Worm (Caenorhabditis elegans) whole organism, L2 larva: ENCODE data around the gene E02H4.5.

Experiments
- C34F6.9 ChIP-seq: fragments of 150-350 bp; optimal IDR thresholded peaks from 2 replicates; lab custom pipeline; 2014; ENCODE audit warnings: missing biosample characterization, missing genetic modification characterization
- Y55F3AM.14 ChIP-seq: fragments of 200-800 bp; sonication (Bioruptor generic); optimal IDR thresholded peaks from 2 replicates; lab custom pipeline; 2018; ENCODE audit warnings: mild to moderate bottlenecking, missing genetic modification characterization, missing compliant biosample characterization
- ZK546.5 ChIP-seq: sonication (generic microtip); optimal IDR thresholded peaks from 2 replicates; lab custom pipeline; 2017; ENCODE audit warnings: missing biosample characterization, missing genetic modification characterization
- alr-1 ChIP-seq: fragments of 150-350 bp; optimal IDR thresholded peaks from 2 replicates; lab custom pipeline; 2014; ENCODE audit warnings: missing biosample characterization, missing genetic modification characterization
- aly-2 ChIP-seq: fragments of 150-350 bp; optimal IDR thresholded peaks from 2 replicates; lab custom pipeline; 2014; ENCODE audit warnings: missing biosample characterization, missing genetic modification characterization
- blmp-1 ChIP-seq: sonication (generic microtip); optimal IDR thresholded peaks from 2 replicates; lab custom pipeline; 2017; ENCODE audit warnings: missing genetic modification characterization, mild to moderate bottlenecking, missing compliant biosample characterization, antibody characterized with exemption, moderate library complexity; ENCODE audit not compliant: insufficient read depth
- ceh-16 ChIP-seq: fragments of 150-350 bp; optimal IDR thresholded peaks from 2 replicates; lab custom pipeline; 2014; ENCODE audit warnings: missing biosample characterization, missing genetic modification characterization
- ceh-82 ChIP-seq: fragments of 150-350 bp; optimal IDR thresholded peaks from 2 replicates; lab custom pipeline; 2014; ENCODE audit warnings: missing biosample characterization, missing genetic modification characterization
- crh-2 ChIP-seq: sonication (generic microtip); optimal IDR thresholded peaks from 2 replicates; lab custom pipeline; 2017; ENCODE audit warnings: missing biosample characterization, missing genetic modification characterization
- dmd-4 ChIP-seq: sonication (generic microtip); optimal IDR thresholded peaks from 2 replicates; lab custom pipeline; 2017; ENCODE audit warnings: missing biosample characterization, missing genetic modification characterization
- elt-1 ChIP-seq: fragments of 150-350 bp; optimal IDR thresholded peaks from 2 replicates; lab custom pipeline; 2014; ENCODE audit warnings: missing biosample characterization, missing genetic modification characterization
- elt-3 ChIP-seq: sonication (generic microtip); optimal IDR thresholded peaks from 2 replicates; lab custom pipeline; 2017; ENCODE audit warnings: missing biosample characterization, missing genetic modification characterization
- fos-1 ChIP-seq: fragments of 150-350 bp; optimal IDR thresholded peaks from 2 replicates; lab custom pipeline; 2014; ENCODE audit warnings: missing biosample characterization, missing genetic modification characterization
- gmeb-1 ChIP-seq: fragments of 150-350 bp; optimal IDR thresholded peaks from 2 replicates; lab custom pipeline; 2014; ENCODE audit warnings: missing biosample characterization, missing genetic modification characterization
- lin-13 ChIP-seq: fragments of 150-350 bp; optimal IDR thresholded peaks from 2 replicates; lab custom pipeline; 2014; ENCODE audit warnings: missing biosample characterization, missing genetic modification reagents, missing genetic modification characterization
- mab-5 ChIP-seq: fragments of 150-350 bp; optimal IDR thresholded peaks from 2 replicates; lab custom pipeline; 2014; ENCODE audit warnings: missing biosample characterization, missing genetic modification characterization
- mdl-1 ChIP-seq, 2 experiments: fragments of 150-350 bp in 1 of 2; sonication (generic microtip) in 1 of 2; optimal IDR thresholded peaks; 2 replicates each; lab custom pipeline; 2017; ENCODE audit warnings: missing biosample characterization in 2 of 2, missing genetic modification characterization in 2 of 2
- nhr-10 ChIP-seq: sonication (generic microtip); optimal IDR thresholded peaks from 2 replicates; lab custom pipeline; 2017; ENCODE audit warnings: missing biosample characterization, missing genetic modification characterization
- nhr-12 ChIP-seq: fragments of 150-350 bp; optimal IDR thresholded peaks from 2 replicates; lab custom pipeline; 2014; ENCODE audit warnings: missing biosample characterization, missing genetic modification characterization
- nhr-129 ChIP-seq: fragments of 150-350 bp; optimal IDR thresholded peaks from 2 replicates; lab custom pipeline; 2014; ENCODE audit warnings: missing biosample characterization, missing genetic modification characterization
- nhr-23 ChIP-seq: fragments of 150-350 bp; optimal IDR thresholded peaks from 2 replicates; lab custom pipeline; 2014; ENCODE audit warnings: missing biosample characterization, missing genetic modification reagents, missing genetic modification characterization
- nhr-237 ChIP-seq: fragments of 150-350 bp; optimal IDR thresholded peaks from 2 replicates; lab custom pipeline; 2014; ENCODE audit warnings: missing biosample characterization, missing genetic modification characterization
- nhr-25 ChIP-seq: fragments of 150-350 bp; sonication (generic microtip); optimal IDR thresholded peaks from 3 replicates; lab custom pipeline; 2014; ENCODE audit warnings: missing biosample characterization, missing genetic modification characterization
- nhr-6 ChIP-seq: fragments of 150-350 bp; optimal IDR thresholded peaks from 2 replicates; lab custom pipeline; 2014; ENCODE audit warnings: missing biosample characterization, missing genetic modification characterization
- nhr-77 ChIP-seq: fragments of 150-350 bp; optimal IDR thresholded peaks from 2 replicates; lab custom pipeline; 2014; ENCODE audit warnings: missing biosample characterization, missing genetic modification characterization
- sem-4 ChIP-seq: fragments of 150-350 bp; optimal IDR thresholded peaks from 2 replicates; lab custom pipeline; 2014; ENCODE audit warnings: missing biosample characterization, missing genetic modification reagents, missing genetic modification characterization
- sma-3 ChIP-seq: sonication (generic microtip); optimal IDR thresholded peaks from 2 replicates; lab custom pipeline; 2016; ENCODE audit warnings: missing genetic modification reagents, missing genetic modification characterization, missing compliant biosample characterization
- sma-9 ChIP-seq, 2 experiments: fragments of 150-350 bp in 1 of 2; sonication (generic microtip) in 1 of 2; optimal IDR thresholded peaks; 2 replicates each; lab custom pipeline; 2014 to 2016; ENCODE audit warnings: missing genetic modification characterization in 2 of 2, mild to moderate bottlenecking in 1 of 2, missing biosample characterization in 1 of 2, missing compliant biosample characterization in 1 of 2, missing genetic modification reagents in 1 of 2, moderate library complexity in 1 of 2
- unc-39 ChIP-seq: fragments of 150-350 bp; optimal IDR thresholded peaks from 2 replicates; lab custom pipeline; 2014; ENCODE audit warnings: missing biosample characterization, missing genetic modification characterization
- unc-55 ChIP-seq: fragments of 150-350 bp; sonication (generic microtip); optimal IDR thresholded peaks from 3 replicates; lab custom pipeline; 2014; ENCODE audit warnings: missing biosample characterization, missing genetic modification reagents, missing genetic modification characterization
- zag-1 ChIP-seq: fragments of 150-350 bp; optimal IDR thresholded peaks from 2 replicates; lab custom pipeline; 2014; ENCODE audit warnings: missing biosample characterization, missing genetic modification characterization
- ztf-1 ChIP-seq: fragments of 200-800 bp; sonication (Bioruptor generic); conservative IDR thresholded peaks from 2 replicates; pipeline ENCODE4 v1.3.6; 2022; ENCODE audit warnings: missing genetic modification characterization, missing compliant biosample characterization
- ztf-11 ChIP-seq: sonication (generic microtip); optimal IDR thresholded peaks from 2 replicates; lab custom pipeline; 2017; ENCODE audit warnings: missing biosample characterization, missing genetic modification characterization
- ztf-4 ChIP-seq: fragments of 150-350 bp; optimal IDR thresholded peaks from 2 replicates; lab custom pipeline; 2014; ENCODE audit warnings: missing biosample characterization, missing genetic modification characterization

The E02H4.5 gene

ce11 chrX:14257661-14258060, 2.7 kb upstream of the E02H4.5 start, which contains the start of gene E02H4.4:
Gene E02H4.4, plus strand, starts transcription at chrX:14257961.
- TF ChIP-seq unc-55 (GFP tag; lab: Kevin White, UChicago) (no peak), ceh-16 (tag; lab: Kevin White, UChicago) (no peak), nhr-25 (tag; lab: Kevin White, UChicago) (no peak), nhr-6 (tag; lab: Kevin White, UChicago) (no peak), nhr-237 (tag; lab: Kevin White, UChicago) (no peak), nhr-129 (tag; lab: Kevin White, UChicago) (no peak), mdl-1 (tag; optimal IDR thresholded peaks at IDR 0.05; lab: Kevin White, UChicago) (no peak), ztf-4 (tag; lab: Kevin White, UChicago) (no peak), alr-1 (no peak), C34F6.9 (tag; lab: Kevin White, UChicago) (no peak)

- no peak for TF ChIP-seq unc-55 (GFP tag; lab: Kevin White, UChicago)
- TF ChIP-seq crh-2 (tag; lab: Kevin White, UChicago) = no peak
- no peak for TF ChIP-seq ztf-4 (tag; lab: Kevin White, UChicago)
- TF ChIP-seq ceh-82 (tag; lab: Kevin White, UChicago) = no peak
- TF ChIP-seq lin-13 = no peak
- no peak for TF ChIP-seq sem-4 (tag; lab: Kevin White, UChicago)
- TF ChIP-seq fos-1 (tag; lab: Kevin White, UChicago) = no peak
- TF ChIP-seq ztf-11 (tag; lab: Kevin White, UChicago) = no peak
- TF ChIP-seq ZK546.5 (tag; lab: Kevin White, UChicago) = no peak
- TF ChIP-seq sma-9 (GFP tag; optimal IDR thresholded peaks at IDR 0.05; lab: Kevin White, UChicago) = no peak
- no peak for TF ChIP-seq sma-9 (tag; optimal IDR thresholded peaks at IDR 0.05; lab: Kevin White, UChicago)
- no peak for TF ChIP-seq sma-3 (GFP tag; lab: Kevin White, UChicago)
- no peak for TF ChIP-seq nhr-12 (tag; lab: Kevin White, UChicago)
- TF ChIP-seq blmp-1 (tag; lab: Kevin White, UChicago) = no peak
- TF ChIP-seq nhr-77 (tag; lab: Kevin White, UChicago) = no peak
- no peak for TF ChIP-seq dmd-4 (tag; lab: Kevin White, UChicago)
- TF ChIP-seq nhr-23 (tag; lab: Kevin White, UChicago) = no peak
These were observed 1.0 kb upstream of the E02H4.5 start, which contains the start of gene E02H4.7 for ce11 chrX:14255973-14256372. Gene E02H4.7, plus strand, starts transcription at chrX:14256273.

ce11 chrX:14252042-14252441, 2.9 kb downstream of the E02H4.5 start, which contains the start of gene E02H4.6:
Gene E02H4.6, minus strand, starts transcription at chrX:14252142.
- no peak for TF ChIP-seq sma-9 (GFP tag; optimal IDR thresholded peaks at IDR 0.05; lab: Kevin White, UChicago)
- TF ChIP-seq sma-9 (tag; optimal IDR thresholded peaks at IDR 0.05; lab: Kevin White, UChicago) = no peak
- no peak for TF ChIP-seq unc-55 (GFP tag; lab: Kevin White, UChicago)
- no peak for TF ChIP-seq nhr-77 (tag; lab: Kevin White, UChicago)
- no peak for TF ChIP-seq Y55F3AM.14 (GFP tag; lab: Kevin White, UChicago)
- TF ChIP-seq sma-3 (GFP tag; lab: Kevin White, UChicago) = no peak

ce11 chrX:14247436-14248103, 7.4 kb downstream of the E02H4.5 start, which contains the start of gene K04C1.5:
Gene K04C1.5, plus strand, starts transcription at chrX:14248053.
- no peak for TF ChIP-seq C34F6.9 (tag; lab: Kevin White, UChicago)
- TF ChIP-seq ztf-1 (GFP tag; lab: Robert Waterston, UW) = no peak
- TF ChIP-seq nhr-12 (tag; lab: Kevin White, UChicago) = no peak
- no peak for TF ChIP-seq zag-1 (tag; lab: Kevin White, UChicago)
- no peak for TF ChIP-seq blmp-1 (tag; lab: Kevin White, UChicago)
- TF ChIP-seq aly-2 (tag; lab: Kevin White, UChicago) = no peak
- no peak for TF ChIP-seq lin-13

ce11 chrX:14246518-14246917, 8.4 kb downstream of the E02H4.5 start, which contains the start of gene mlc-6:
Gene mlc-6, minus strand, starts transcription at chrX:14246618.
- TF ChIP-seq unc-39 = no peak
- TF ChIP-seq nhr-10 = no peak
- no peak for TF ChIP-seq nhr-23 (tag; lab: Kevin White, UChicago)
- no peak for TF ChIP-seq elt-3 (tag; lab: Kevin White, UChicago)
- no peak for TF ChIP-seq ceh-16 (tag; lab: Kevin White, UChicago)
- no peak for TF ChIP-seq gmeb-1 (tag; lab: Kevin White, UChicago)
- no peak for TF ChIP-seq zag-1 (tag; lab: Kevin White, UChicago)
- TF ChIP-seq aly-2 (tag; lab: Kevin White, UChicago) = no peak
- TF ChIP-seq mab-5 (tag; lab: Kevin White, UChicago) = no peak
- TF ChIP-seq sma-9 (GFP tag; optimal IDR thresholded peaks at IDR 0.05; lab: Kevin White, UChicago) = no peak
- no peak for TF ChIP-seq sma-9 (tag; optimal IDR thresholded peaks at IDR 0.05; lab: Kevin White, UChicago)
- no peak for TF ChIP-seq elt-1 (tag; lab: Kevin White, UChicago)
- no peak for TF ChIP-seq fos-1 (tag; lab: Kevin White, UChicago)
- no peak for TF ChIP-seq sma-3 (GFP tag; lab: Kevin White, UChicago)
- TF ChIP-seq, all 48 proteins: peak for 0
